Fruit fly (Drosophila melanogaster) whole organism, adult: ENCODE measurements around the gene SK.

Experiments used
- CG5204 ChIP-seq: fragments of 200-800 bp; sonication (Bioruptor generic); optimal IDR thresholded peaks from 2 replicates; lab custom pipeline; 2016; ENCODE audit warnings: missing biosample characterization, missing genetic modification characterization
- Clk ChIP-seq: fragments of 200-800 bp; sonication (Bioruptor generic); optimal IDR thresholded peaks from 2 replicates; lab custom pipeline; 2017; ENCODE audit warnings: missing biosample characterization, missing genetic modification characterization
- kay ChIP-seq: fragments of 200-800 bp; sonication (Bioruptor generic); peaks from one replicate; lab custom pipeline; 2016; ENCODE audit warnings: missing biosample characterization, missing genetic modification characterization, borderline replicate concordance
- ovo ChIP-seq: fragments of 200-800 bp; sonication (Bioruptor generic); optimal IDR thresholded peaks from 2 replicates; lab custom pipeline; 2016; ENCODE audit warnings: missing biosample characterization, missing genetic modification characterization

DNA sequence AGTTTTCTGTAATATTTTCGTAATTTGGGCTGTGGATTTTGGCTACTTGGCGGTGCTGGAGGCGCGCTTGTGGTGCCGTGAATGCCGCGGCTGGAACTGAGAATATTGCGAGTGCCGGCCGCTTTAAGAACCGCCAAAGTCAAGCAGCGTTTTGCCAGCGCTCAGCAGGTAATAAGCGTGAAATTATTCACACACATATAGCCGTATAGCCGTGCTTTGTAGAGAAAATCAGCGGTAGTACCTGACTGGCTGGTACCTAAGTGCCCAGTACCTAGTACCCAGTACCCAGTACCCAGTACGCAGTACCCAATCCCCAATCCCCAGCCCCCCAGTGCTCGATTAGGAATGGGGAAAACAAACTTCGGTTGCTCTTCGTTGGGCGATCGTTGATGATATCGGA is 70.7 kb downstream of the SK start, which contains the start of gene NAAT1:
- TF ChIP-seq ovo (GFP tag; lab: Kevin White, UChicago) (no peak), CG5204 (GFP tag; lab: Kevin White, UChicago) (no peak), Clk (no peak), kay (GFP tag; lab: Kevin White, UChicago) (no peak)
